Fruit fly (Drosophila melanogaster): ENCODE results near the gene FMRFaR.

The FMRFaR gene

dm6 chr3L:3058970-3059883 is 57.7 kb downstream of the FMRFaR start (continued):
- TF ChIP-seq Oli (tag; optimal IDR thresholded peaks at IDR 0.05), result peak; percentile 43
- TF ChIP-seq cato (GFP tag; optimal IDR thresholded peaks at IDR 0.05; ENCODE audit: borderline replicate concordance), result no peak
- TF ChIP-seq gro (GFP tag; optimal IDR thresholded peaks at IDR 0.05), result no peak
- TF ChIP-seq H15 (GFP tag; IDR thresholded peaks at IDR 0.05), result 0 out of 3 replicates have a peak, but pooled peaks have one; percentile 9
- TF ChIP-seq pzg (GFP tag; optimal IDR thresholded peaks at IDR 0.05), result no peak
- TF ChIP-seq CoRest (tag; optimal IDR thresholded peaks at IDR 0.05), result peak; percentile 59
- peak; percentile 81 for TF ChIP-seq gcm (GFP tag; optimal IDR thresholded peaks at IDR 0.05)
- no peak for TF ChIP-seq hbn (GFP tag; IDR thresholded peaks at IDR 0.05; ENCODE audit: partially characterized antibody)
- 0 out of 2 replicates have a peak, but pooled peaks have one; percentile 31 for TF ChIP-seq rib (GFP tag; IDR thresholded peaks at IDR 0.05)
- TF ChIP-seq CG17359 (tag; optimal IDR thresholded peaks at IDR 0.05), result peak; percentile 6
- TF ChIP-seq phol (tag; optimal IDR thresholded peaks at IDR 0.05), result peak; percentile 53
- TF ChIP-seq ara (GFP tag; IDR thresholded peaks at IDR 0.05), result no peak
- peak; percentile 59 for TF ChIP-seq dmrt11E (tag; optimal IDR thresholded peaks at IDR 0.05)
- TF ChIP-seq btn (GFP tag; optimal IDR thresholded peaks at IDR 0.05), result no peak
- no peak for TF ChIP-seq ase (GFP tag; IDR thresholded peaks at IDR 0.05)
- no peak for TF ChIP-seq peb (GFP tag; IDR thresholded peaks at IDR 0.05)
- TF ChIP-seq sisA (GFP tag; IDR thresholded peaks at IDR 0.05), result no peak
- TF ChIP-seq CG8944 (GFP tag; optimal IDR thresholded peaks at IDR 0.05), result no peak
- TF ChIP-seq CG15011 (GFP tag; optimal IDR thresholded peaks at IDR 0.05), result no peak
- no peak for TF ChIP-seq CG10274 (GFP tag; optimal IDR thresholded peaks at IDR 0.05)
- TF ChIP-seq BEAF-32 (GFP tag; optimal IDR thresholded peaks at IDR 0.05), result no peak
- no peak for TF ChIP-seq hkb (optimal IDR thresholded peaks at IDR 0.05)
- TF ChIP-seq hkb (GFP tag; IDR thresholded peaks at IDR 0.05), result 0 out of 2 replicates have a peak, but pooled peaks have one; percentile 15
- peak; percentile 33 for TF ChIP-seq Nf-YB (GFP tag; optimal IDR thresholded peaks at IDR 0.05)
- TF ChIP-seq en (GFP tag; optimal IDR thresholded peaks at IDR 0.05), result no peak
- peak; percentile 62 for TF ChIP-seq Sox100B (GFP tag; optimal IDR thresholded peaks at IDR 0.05)
- no peak for TF ChIP-seq Doc2 (GFP tag; IDR thresholded peaks at IDR 0.05)
- no peak for TF ChIP-seq tup (GFP tag; optimal IDR thresholded peaks at IDR 0.05)
- peak; percentile 98 for TF ChIP-seq sd (tag; optimal IDR thresholded peaks at IDR 0.05)
- no peak for TF ChIP-seq CG4360 (GFP tag; IDR thresholded peaks at IDR 0.05)
- TF ChIP-seq CG32772 (GFP tag; IDR thresholded peaks at IDR 0.05), result no peak
- TF ChIP-seq Hr51 (GFP tag; optimal IDR thresholded peaks at IDR 0.05), result peak in 1 of 2 experiments; percentile 28
- TF ChIP-seq ERR (GFP tag; optimal IDR thresholded peaks at IDR 0.05), result no peak
- TF ChIP-seq tgo (GFP tag; IDR thresholded peaks at IDR 0.05), result no peak
- TF ChIP-seq lilli (GFP tag; optimal IDR thresholded peaks at IDR 0.05), result no peak
- no peak for TF ChIP-seq abd-A (tag; optimal IDR thresholded peaks at IDR 0.05)
- no peak for TF ChIP-seq zfh2 (GFP tag; optimal IDR thresholded peaks at IDR 0.05)
- TF ChIP-seq ac (GFP tag; optimal IDR thresholded peaks at IDR 0.05), result no peak
- TF ChIP-seq CG13624 (GFP tag; optimal IDR thresholded peaks at IDR 0.05), result no peak
- TF ChIP-seq kni (GFP tag; optimal IDR thresholded peaks at IDR 0.05), result peak; percentile 27
- TF ChIP-seq Vsx1 (GFP tag; optimal IDR thresholded peaks at IDR 0.05), result no peak
- TF ChIP-seq z (GFP tag; IDR thresholded peaks at IDR 0.05), result 0 out of 3 replicates have a peak, but pooled peaks have one; percentile 8
- no peak for TF ChIP-seq CG16815 (GFP tag; optimal IDR thresholded peaks at IDR 0.05)
- peak; percentile 22 for TF ChIP-seq CG12659 (GFP tag; optimal IDR thresholded peaks at IDR 0.05)
- no peak for TF ChIP-seq bigmax (GFP tag; optimal IDR thresholded peaks at IDR 0.05)
- TF ChIP-seq Ets97D (GFP tag; optimal IDR thresholded peaks at IDR 0.05), result no peak
- TF ChIP-seq Hr78 (GFP tag; optimal IDR thresholded peaks at IDR 0.05), result no peak
- TF ChIP-seq CG12236 (GFP tag; optimal IDR thresholded peaks at IDR 0.05), result no peak
